Fruit fly (Drosophila melanogaster) whole organism, wandering third instar larva: ENCODE results near the gene CG14262.

Experiments
- Abd-B ChIP-seq: fragments of >200 bp; optimal IDR thresholded peaks from 2 replicates; lab custom pipeline; 2017; ENCODE audit warnings: missing biosample characterization, missing genetic modification characterization
- CG9705 ChIP-seq: fragments of 200-800 bp; sonication (Bioruptor generic); optimal IDR thresholded peaks from 2 replicates; lab custom pipeline; 2018; ENCODE audit warnings: missing biosample characterization, mild to moderate bottlenecking, missing genetic modification characterization
- Dfd ChIP-seq: fragments of >200 bp; optimal IDR thresholded peaks from 2 replicates; lab custom pipeline; 2017; ENCODE audit warnings: missing biosample characterization, missing genetic modification characterization
- Dif ChIP-seq: fragments of 200-275, 200-300 bp; sonication (Bioruptor generic); optimal IDR thresholded peaks from 2 replicates; lab custom pipeline; 2018; ENCODE audit warnings: missing biosample characterization, missing genetic modification characterization; ENCODE audit not compliant: partially characterized antibody
- GATAd ChIP-seq: sonication (Bioruptor generic); optimal IDR thresholded peaks from 2 replicates; lab custom pipeline; 2016; ENCODE audit warnings: missing biosample characterization, missing genetic modification characterization
- HLH106 ChIP-seq: fragments of 200-800 bp; optimal IDR thresholded peaks from 3 replicates; lab custom pipeline; 2019; ENCODE audit warnings: missing biosample characterization, mild to moderate bottlenecking, missing genetic modification characterization, moderate library complexity
- Hnf4 ChIP-seq: fragments of 200-800 bp; sonication (Bioruptor generic); optimal IDR thresholded peaks from 2 replicates; lab custom pipeline; 2016; ENCODE audit warnings: missing biosample characterization, mild to moderate bottlenecking, missing genetic modification characterization
- Hr83 ChIP-seq: fragments of 200-300 bp; sonication (Bioruptor generic); optimal IDR thresholded peaks from 2 replicates; lab custom pipeline; 2016; ENCODE audit warnings: missing biosample characterization, mild to moderate bottlenecking, missing genetic modification characterization, moderate library complexity; ENCODE audit not compliant: poor library complexity, severe bottlenecking
- Mio ChIP-seq: sonication (Bioruptor generic); optimal IDR thresholded peaks from 2 replicates; lab custom pipeline; 2016; ENCODE audit warnings: missing biosample characterization, missing genetic modification characterization
- Myc ChIP-seq: fragments of >200 bp; optimal IDR thresholded peaks from 2 replicates; lab custom pipeline; 2017
- OdsH ChIP-seq: fragments of 200-800 bp; sonication (Bioruptor generic); optimal IDR thresholded peaks from 2 replicates; lab custom pipeline; 2016; ENCODE audit warnings: missing biosample characterization, mild to moderate bottlenecking, missing genetic modification characterization
- Rel ChIP-seq, 2 experiments: fragments of 200-800 bp; sonication (Bioruptor generic) in 1 of 2; optimal IDR thresholded peaks; 2 replicates in 1 of 2; 3 replicates in 1 of 2; lab custom pipeline; 2016 to 2019; ENCODE audit warnings: mild to moderate bottlenecking in 2 of 2, missing biosample characterization in 2 of 2, missing genetic modification characterization in 2 of 2, moderate library complexity in 1 of 2
- Sp1 ChIP-seq: fragments of 200-800 bp; sonication (Bioruptor generic); optimal IDR thresholded peaks from 3 replicates; lab custom pipeline; 2019; ENCODE audit warnings: missing biosample characterization, mild to moderate bottlenecking, missing genetic modification characterization, moderate library complexity
- br ChIP-seq: fragments of 200-800 bp; sonication (Bioruptor generic); optimal IDR thresholded peaks from 2 replicates; lab custom pipeline; 2016; ENCODE audit warnings: missing biosample characterization, missing genetic modification characterization
- brk ChIP-seq: fragments of 200-800 bp; sonication (Bioruptor generic); optimal IDR thresholded peaks from 2 replicates; lab custom pipeline; 2016; ENCODE audit warnings: missing biosample characterization, mild to moderate bottlenecking, missing genetic modification characterization
- dl ChIP-seq, 2 experiments: fragments of 175-275, 200-275 bp in 1 of 2; fragments of 200-275 bp in 1 of 2; sonication (Bioruptor generic); optimal IDR thresholded peaks; lab custom pipeline; 2018; ENCODE audit warnings: mild to moderate bottlenecking in 2 of 2, missing biosample characterization in 2 of 2, missing genetic modification characterization in 2 of 2, moderate library complexity in 2 of 2; ENCODE audit not compliant: partially characterized antibody in 2 of 2, insufficient read depth in 1 of 2
- dmrt93B ChIP-seq: fragments of 200-800 bp; sonication (Bioruptor generic); optimal IDR thresholded peaks from 2 replicates; lab custom pipeline; 2018; ENCODE audit warnings: missing biosample characterization, mild to moderate bottlenecking, missing genetic modification characterization
- ey ChIP-seq: fragments of 200-800 bp; sonication (Bioruptor generic); optimal IDR thresholded peaks from 2 replicates; lab custom pipeline; 2016; ENCODE audit warnings: missing biosample characterization, missing genetic modification characterization
- foxo ChIP-seq, 2 experiments: fragments of 200-800 bp; sonication (Bioruptor generic); optimal IDR thresholded peaks; 2 replicates in 1 of 2; 3 replicates in 1 of 2; lab custom pipeline; 2016 to 2017; ENCODE audit warnings: missing biosample characterization in 2 of 2, missing genetic modification characterization in 2 of 2
- fru ChIP-seq: fragments of 200-800 bp; sonication (Bioruptor generic); optimal IDR thresholded peaks from 3 replicates; lab custom pipeline; 2016; ENCODE audit warnings: missing biosample characterization, mild to moderate bottlenecking, missing genetic modification characterization
- h ChIP-seq: fragments of 200-800 bp; sonication (Bioruptor generic); optimal IDR thresholded peaks from 3 replicates; lab custom pipeline; 2016; ENCODE audit warnings: missing biosample characterization, mild to moderate bottlenecking, missing genetic modification characterization
- jim ChIP-seq: fragments of 175-275, 200-325 bp; sonication (Bioruptor generic); optimal IDR thresholded peaks from 2 replicates; lab custom pipeline; 2016; ENCODE audit warnings: missing biosample characterization, mild to moderate bottlenecking, missing genetic modification characterization
- lola ChIP-seq: fragments of >200 bp; optimal IDR thresholded peaks from 2 replicates; lab custom pipeline; 2017; ENCODE audit warnings: missing biosample characterization, missing genetic modification characterization
- pan ChIP-seq: fragments of >200 bp; optimal IDR thresholded peaks from 2 replicates; lab custom pipeline; 2017
- psq ChIP-seq: fragments of 200-800 bp; sonication (Bioruptor generic); optimal IDR thresholded peaks from 3 replicates; lab custom pipeline; 2017; ENCODE audit warnings: missing biosample characterization, mild to moderate bottlenecking, missing genetic modification characterization, moderate library complexity
- rgr ChIP-seq: fragments of 200-800 bp; sonication (Bioruptor generic); optimal IDR thresholded peaks from 3 replicates; lab custom pipeline; 2016; ENCODE audit warnings: missing biosample characterization, mild to moderate bottlenecking, missing genetic modification characterization
- sage ChIP-seq: fragments of 200-800 bp; sonication (Bioruptor generic); optimal IDR thresholded peaks from 2 replicates; lab custom pipeline; 2016; ENCODE audit warnings: missing biosample characterization, mild to moderate bottlenecking, missing genetic modification characterization
- sv ChIP-seq: fragments of 200-800 bp; sonication (Bioruptor generic); optimal IDR thresholded peaks from 3 replicates; lab custom pipeline; 2016; ENCODE audit warnings: missing biosample characterization, missing genetic modification characterization
- tai ChIP-seq: sonication (Bioruptor generic); optimal IDR thresholded peaks from 2 replicates; lab custom pipeline; 2016; ENCODE audit warnings: missing biosample characterization, missing genetic modification characterization
- woc ChIP-seq: sonication (Bioruptor generic); optimal IDR thresholded peaks from 2 replicates; lab custom pipeline; 2016; ENCODE audit warnings: missing biosample characterization, mild to moderate bottlenecking, missing genetic modification characterization

Gene CG14262

DNA sequence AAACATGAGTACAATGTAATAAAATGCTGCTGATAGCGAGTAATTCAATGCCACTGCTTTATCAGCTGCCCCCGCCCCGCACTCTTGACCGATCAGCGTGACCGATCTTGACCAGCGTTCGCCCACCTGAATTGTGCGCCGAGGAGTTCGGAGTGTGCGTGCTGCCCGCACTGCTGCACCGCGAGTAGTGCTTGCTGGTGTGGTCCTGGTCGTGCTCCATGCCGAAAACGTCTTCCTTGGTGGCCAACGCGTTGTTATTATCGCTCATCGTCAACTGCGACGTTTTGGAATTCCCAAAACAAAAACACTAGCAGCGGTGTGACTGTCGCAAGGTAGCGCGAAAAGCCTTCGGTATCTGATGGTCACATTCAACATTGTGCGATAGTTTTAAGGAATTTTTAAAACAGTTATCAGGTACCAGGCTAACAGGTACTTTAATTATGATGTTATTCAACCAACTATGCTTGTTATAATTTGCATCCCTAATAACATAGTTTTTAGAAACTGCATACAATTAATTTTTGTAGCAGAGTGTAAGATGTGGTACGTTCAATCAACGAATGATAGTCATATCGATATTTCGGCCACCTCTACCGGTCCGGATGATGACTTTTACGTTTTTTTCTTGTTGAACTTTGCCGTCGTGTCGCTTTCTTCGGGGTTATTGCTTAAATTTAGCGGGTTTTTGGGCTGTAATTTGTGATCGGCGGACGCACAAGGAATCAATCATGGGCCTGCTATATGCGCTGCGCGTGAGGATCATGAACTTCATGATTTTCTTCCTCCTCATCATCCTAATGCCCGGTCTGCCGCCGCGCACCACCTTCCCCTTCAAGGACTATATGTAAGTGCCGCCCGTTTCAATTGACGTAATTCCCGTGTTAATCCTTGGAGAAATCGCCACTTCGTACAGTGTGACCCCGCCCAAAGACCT is 23.2 kb upstream of the CG14262 start, which contains the start of the genes bigmax and Hmu (continued):
- no peak for TF ChIP-seq tai
- peak; percentile 75 for TF ChIP-seq Sp1

DNA sequence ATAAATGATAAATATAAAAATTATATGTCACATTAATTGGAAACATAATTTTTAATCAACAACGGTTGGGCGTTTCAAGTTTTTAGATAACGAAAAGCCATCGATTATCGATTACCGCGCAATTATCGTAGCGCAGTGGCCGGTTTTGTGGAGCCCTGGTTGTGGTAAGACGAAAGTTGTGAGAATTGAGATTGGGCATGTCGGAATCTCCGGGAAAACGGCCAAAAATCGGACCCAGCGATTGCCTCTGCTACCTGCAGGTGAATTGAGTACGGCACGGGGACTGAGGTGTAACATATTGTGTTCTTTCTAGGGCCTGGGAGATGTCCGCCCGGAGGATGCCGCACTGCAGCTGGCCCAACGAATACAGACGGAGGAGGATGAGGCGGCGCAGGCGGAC is 18.4 kb upstream of the CG14262 start, which contains the start of gene CG3368:
Gene CG3368 (plus strand): TSS at position 136 of the 400 bp plus-strand sequence.
- TF ChIP-seq jim (GFP tag; lab: Kevin White, UChicago): no peak
- no peak for TF ChIP-seq GATAd
- no peak for TF ChIP-seq br (GFP tag; lab: Kevin White, UChicago)
- TF ChIP-seq tai: no peak
- TF ChIP-seq ey (GFP tag; lab: Kevin White, UChicago): no peak
- TF ChIP-seq Sp1: no peak
- no peak for TF ChIP-seq Dfd
- no peak for TF ChIP-seq Myc (lab: Kevin White, UChicago)
- no peak for TF ChIP-seq Mio (GFP tag; lab: Kevin White, UChicago)
- no peak for TF ChIP-seq pan (lab: Kevin White, UChicago)
- TF ChIP-seq rgr (GFP tag; lab: Kevin White, UChicago): no peak
- TF ChIP-seq Hr83 (GFP tag; lab: Kevin White, UChicago): no peak
- no peak for TF ChIP-seq lola (GFP tag; lab: Kevin White, UChicago)
- no peak for TF ChIP-seq dl (GFP tag; optimal IDR thresholded peaks at IDR 0.05; lab: Kevin White, UChicago; ENCODE audit: insufficient read depth in 1 of 2, partially characterized antibody in 2 of 2)

DNA sequence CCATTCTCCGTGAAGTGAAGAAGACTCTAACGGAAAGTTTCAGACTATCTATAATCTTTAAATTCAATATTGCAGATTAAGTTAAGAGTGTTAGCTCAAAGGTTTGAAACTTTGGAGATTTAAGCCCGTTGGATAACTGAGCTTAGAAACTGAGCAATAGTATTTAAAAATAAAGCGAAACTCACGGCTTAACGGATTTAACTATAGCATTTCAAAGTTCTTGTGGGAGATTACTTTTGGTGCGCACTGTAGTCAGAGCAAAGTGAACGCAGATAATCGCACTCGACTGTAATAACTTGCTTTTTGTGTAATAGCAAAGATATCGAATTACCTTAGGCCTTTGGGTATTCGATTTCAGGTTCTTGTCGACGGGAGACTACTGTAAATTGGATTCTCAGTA is 17.1 kb upstream of the CG14262 start, which contains the start of gene mrt:
Gene mrt (minus strand): TSS at position 376 of the 400 bp plus-strand sequence.
- peak; percentile 9 for TF ChIP-seq CG9705
- peak; percentile 39 for TF ChIP-seq sv
- TF ChIP-seq br (GFP tag; lab: Kevin White, UChicago): peak; percentile 42
- peak; percentile 89 for TF ChIP-seq woc
- TF ChIP-seq h (GFP tag; lab: Kevin White, UChicago): peak; percentile 57
- no peak for TF ChIP-seq sage (GFP tag; lab: Kevin White, UChicago)
- TF ChIP-seq HLH106 (tag; lab: Kevin White, UChicago): peak; percentile 61
- TF ChIP-seq OdsH (GFP tag; lab: Kevin White, UChicago): peak; percentile 47
- peak; percentile 34 for TF ChIP-seq Sp1
- peak; percentile 58 for TF ChIP-seq rgr (GFP tag; lab: Kevin White, UChicago)
- peak; percentile 23 for TF ChIP-seq dmrt93B (GFP tag; lab: Kevin White, UChicago)
- peak; percentile 28 for TF ChIP-seq psq (GFP tag; lab: Kevin White, UChicago)
- TF ChIP-seq fru (GFP tag; lab: Kevin White, UChicago): peak; percentile 73
- TF ChIP-seq Abd-B (GFP tag; lab: Kevin White, UChicago): no peak
- TF ChIP-seq brk (GFP tag; lab: Kevin White, UChicago): no peak
- peak; percentile 62 for TF ChIP-seq ey (GFP tag; lab: Kevin White, UChicago)
- peak; percentile 64 for TF ChIP-seq Hnf4 (GFP tag; lab: Kevin White, UChicago)
- TF ChIP-seq Dif (GFP tag; lab: Kevin White, UChicago): no peak
- no peak for TF ChIP-seq Rel (GFP tag; optimal IDR thresholded peaks at IDR 0.05; lab: Kevin White, UChicago)
- no peak for TF ChIP-seq Rel (tag; optimal IDR thresholded peaks at IDR 0.05; lab: Kevin White, UChicago)
- TF ChIP-seq foxo (GFP tag; optimal IDR thresholded peaks at IDR 0.05; lab: Kevin White, UChicago): peak in 1 of 2 experiments; percentile 73
- TF ChIP-seq Hr83 (GFP tag; lab: Kevin White, UChicago): peak; percentile 1

DNA sequence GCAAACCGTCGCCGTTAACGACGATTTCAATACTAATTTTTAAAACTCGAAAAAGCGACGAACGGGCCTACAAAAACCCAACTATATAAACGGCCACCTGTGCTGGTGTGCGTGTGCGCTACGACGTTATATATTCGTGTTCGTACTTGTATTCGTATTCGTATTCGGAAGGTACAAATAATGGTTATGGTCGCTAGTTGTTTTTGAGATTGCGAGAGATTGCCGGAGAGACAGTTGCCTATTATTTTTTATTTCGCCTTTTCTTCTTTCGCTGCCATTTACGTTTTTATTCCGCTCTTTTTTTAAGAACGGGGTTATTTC is 16.5 kb upstream of the CG14262 start:
- no peak for TF ChIP-seq Abd-B (GFP tag; lab: Kevin White, UChicago)
- no peak for TF ChIP-seq Hnf4 (GFP tag; lab: Kevin White, UChicago)
- no peak for TF ChIP-seq sv
- no peak for TF ChIP-seq Mio (GFP tag; lab: Kevin White, UChicago)
- no peak for TF ChIP-seq h (GFP tag; lab: Kevin White, UChicago)
- TF ChIP-seq, all 38 proteins: peak for 0
